Worm (Caenorhabditis elegans) whole organism, midembryonic: ENCODE measurements around the gene gyg-1.

Experiments used
- T22C8.4 ChIP-seq: fragments of 200-800 bp; sonication (Bioruptor generic); IDR thresholded peaks from 2 replicates; pipeline ENCODE4 v1.3.6; 2022; ENCODE audit warnings: missing genetic modification characterization, missing compliant biosample characterization
- cog-1 ChIP-seq: sonication (generic microtip); optimal IDR thresholded peaks from 2 replicates; lab custom pipeline; 2016; ENCODE audit warnings: missing genetic modification characterization, missing compliant biosample characterization
- flt-1 ChIP-seq: fragments of 200-800 bp; sonication (Bioruptor generic); IDR thresholded peaks from 2 replicates; pipeline ENCODE4 v1.3.6; 2022; ENCODE audit warnings: missing genetic modification characterization, missing compliant biosample characterization
- klf-2 ChIP-seq: fragments of 200-800 bp; sonication (Bioruptor generic); conservative IDR thresholded peaks from 2 replicates; pipeline ENCODE4 v1.3.6; 2022; ENCODE audit warnings: missing genetic modification reagents, missing genetic modification characterization, missing compliant biosample characterization
- med-1 ChIP-seq: sonication (generic microtip); optimal IDR thresholded peaks from 2 replicates; lab custom pipeline; 2017; ENCODE audit warnings: missing genetic modification characterization, mild to moderate bottlenecking, missing compliant biosample characterization, antibody characterized with exemption, missing genetic modification reagents; ENCODE audit not compliant: insufficient read depth
- ref-1 ChIP-seq: fragments of 200-800 bp; sonication (Bioruptor generic); conservative IDR thresholded peaks from 2 replicates; pipeline ENCODE4 v1.3.6; 2022; ENCODE audit warnings: missing genetic modification reagents, missing genetic modification characterization, missing compliant biosample characterization
- tab-1 ChIP-seq: fragments of 200-800 bp; sonication (Bioruptor generic); IDR thresholded peaks from 2 replicates; pipeline ENCODE4 v1.3.6; 2022; ENCODE audit warnings: missing genetic modification characterization, missing compliant biosample characterization
- ztf-23 ChIP-seq: fragments of 200-800 bp; sonication (Bioruptor generic); IDR thresholded peaks from 2 replicates; pipeline ENCODE4 v1.3.6; 2022; ENCODE audit warnings: missing genetic modification reagents, missing genetic modification characterization, missing compliant biosample characterization
- ztf-29 ChIP-seq: fragments of 200-800 bp; sonication (Bioruptor generic); IDR thresholded peaks from 2 replicates; pipeline ENCODE4 v1.3.6; 2022; ENCODE audit warnings: missing genetic modification reagents, missing genetic modification characterization, missing compliant biosample characterization

The gyg-1 gene

DNA sequence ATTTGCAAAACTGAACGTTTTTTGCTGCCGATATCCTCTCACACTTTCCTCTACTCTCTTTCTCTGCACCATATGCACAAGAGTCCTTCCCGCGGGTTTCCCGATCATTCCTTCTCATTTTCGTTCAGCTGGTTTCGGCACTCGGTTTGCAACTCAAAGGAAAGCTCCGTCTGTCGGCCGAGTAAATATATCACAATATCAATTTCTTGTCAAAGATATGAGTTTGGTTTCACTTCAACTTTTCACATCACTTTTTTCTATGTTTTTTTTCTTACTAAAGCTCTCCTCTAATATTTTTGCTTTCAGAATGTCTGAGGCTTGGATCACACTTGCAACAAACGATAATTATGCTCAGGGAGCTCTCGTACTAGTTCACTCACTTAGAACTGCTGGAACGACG lies at the start of gene gyg-1:
Gene gyg-1 (plus strand): TSS at position 301 of the 400 bp plus-strand sequence.
- TF ChIP-seq klf-2 (GFP tag; lab: Robert Waterston, UW): no peak
- no peak for TF ChIP-seq ztf-29
- no peak for TF ChIP-seq ref-1 (GFP tag; lab: Robert Waterston, UW)
- TF ChIP-seq tab-1 (GFP tag; lab: Robert Waterston, UW): no peak
- no peak for TF ChIP-seq cog-1 (tag; lab: Kevin White, UChicago)
- TF ChIP-seq ztf-23 (GFP tag; lab: Robert Waterston, UW): no peak
- no peak for TF ChIP-seq T22C8.4 (GFP tag; lab: Robert Waterston, UW)
- TF ChIP-seq flt-1 (GFP tag; lab: Robert Waterston, UW): no peak
- TF ChIP-seq med-1 (GFP tag; lab: Kevin White, UChicago): no peak

DNA sequence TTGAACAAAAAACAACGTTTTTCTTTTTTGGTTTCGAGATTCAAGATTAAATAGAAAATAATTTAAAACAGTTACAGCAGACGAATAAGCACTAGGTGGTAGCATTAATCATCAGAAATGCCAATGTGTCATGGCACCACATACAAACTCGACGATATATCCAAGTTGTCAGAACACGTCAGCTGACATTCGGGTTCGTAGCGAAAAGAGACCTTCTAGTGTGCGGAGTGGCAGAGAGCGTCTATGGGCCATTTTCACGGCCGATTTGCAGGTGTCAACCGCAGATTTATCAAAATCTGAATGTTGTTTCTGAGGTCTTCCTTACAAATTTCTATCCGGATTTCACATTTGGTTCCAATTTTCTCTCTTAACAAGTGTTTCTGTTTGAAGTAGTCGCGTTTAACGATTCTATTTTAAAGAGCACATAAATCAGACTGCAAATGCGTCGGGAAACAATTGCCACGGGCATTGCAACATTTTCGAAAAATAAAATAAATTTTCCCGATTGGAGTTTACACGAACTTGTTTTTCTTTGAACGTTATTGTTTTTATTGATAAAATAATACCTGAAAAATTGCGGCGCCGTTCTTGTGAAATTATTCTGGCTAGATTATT lies 49.3 kb upstream of the gyg-1 start:
- TF ChIP-seq T22C8.4 (GFP tag; lab: Robert Waterston, UW): no peak
- no peak for TF ChIP-seq ref-1 (GFP tag; lab: Robert Waterston, UW)
- TF ChIP-seq klf-2 (GFP tag; lab: Robert Waterston, UW): no peak
- TF ChIP-seq med-1 (GFP tag; lab: Kevin White, UChicago): no peak
- TF ChIP-seq flt-1 (GFP tag; lab: Robert Waterston, UW): no peak
- TF ChIP-seq ztf-23 (GFP tag; lab: Robert Waterston, UW): no peak
- TF ChIP-seq cog-1 (tag; lab: Kevin White, UChicago): no peak
- no peak for TF ChIP-seq tab-1 (GFP tag; lab: Robert Waterston, UW)
- TF ChIP-seq ztf-29: no peak

DNA sequence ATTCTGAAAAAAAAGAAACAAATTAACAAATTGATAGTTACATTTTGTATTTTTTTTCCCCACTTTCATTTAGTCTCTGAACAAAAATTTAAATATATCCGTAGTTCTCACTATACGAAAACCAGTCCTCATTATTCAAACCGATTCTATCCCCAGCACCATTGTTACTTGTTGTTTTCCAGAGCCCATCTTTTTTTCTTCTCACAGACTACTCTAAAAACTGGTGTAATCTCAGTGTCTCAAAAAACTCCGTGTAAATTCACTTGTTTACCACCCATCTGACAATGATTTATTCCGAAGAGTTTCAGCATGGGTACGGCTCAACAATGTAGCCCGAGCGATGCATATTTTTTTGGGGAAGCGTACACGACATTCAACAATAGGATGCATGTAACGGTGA lies 48.4 kb upstream of the gyg-1 start, which contains the start of gene C12D12.3:
Gene C12D12.3 (plus strand): TSS at position 301 of the 400 bp plus-strand sequence.
- TF ChIP-seq ztf-23 (GFP tag; lab: Robert Waterston, UW) (no peak), T22C8.4 (GFP tag; lab: Robert Waterston, UW) (no peak), cog-1 (tag; lab: Kevin White, UChicago) (no peak), ztf-29 (no peak), flt-1 (GFP tag; lab: Robert Waterston, UW) (no peak), ref-1 (GFP tag; lab: Robert Waterston, UW) (no peak), tab-1 (GFP tag; lab: Robert Waterston, UW) (no peak), med-1 (GFP tag; lab: Kevin White, UChicago) (no peak), klf-2 (GFP tag; lab: Robert Waterston, UW) (no peak)

DNA sequence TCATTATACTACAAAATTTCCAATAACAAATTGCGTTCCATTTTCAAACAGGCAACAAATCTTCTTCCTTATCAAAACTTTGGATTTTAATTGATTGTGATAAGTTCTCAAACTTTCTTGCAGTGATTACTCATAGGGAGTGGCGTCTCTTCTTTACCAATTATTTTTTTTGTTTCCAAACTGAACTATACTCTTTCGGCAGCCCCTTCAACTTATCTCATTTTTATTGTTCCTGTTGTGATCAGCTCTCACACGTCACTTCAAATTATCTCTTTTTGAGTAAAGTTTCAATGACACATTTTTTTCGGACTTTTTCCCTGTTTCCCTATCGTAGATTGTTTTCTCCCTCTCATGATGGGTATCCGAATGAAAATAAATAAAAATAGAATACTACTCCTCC lies 45.0 kb upstream of the gyg-1 start:
- TF ChIP-seq ztf-23 (GFP tag; lab: Robert Waterston, UW): no peak
- no peak for TF ChIP-seq med-1 (GFP tag; lab: Kevin White, UChicago)
- TF ChIP-seq cog-1 (tag; lab: Kevin White, UChicago): no peak
- no peak for TF ChIP-seq ref-1 (GFP tag; lab: Robert Waterston, UW)
- TF ChIP-seq T22C8.4 (GFP tag; lab: Robert Waterston, UW): no peak
- no peak for TF ChIP-seq ztf-29
- no peak for TF ChIP-seq flt-1 (GFP tag; lab: Robert Waterston, UW)
- no peak for TF ChIP-seq klf-2 (GFP tag; lab: Robert Waterston, UW)
- no peak for TF ChIP-seq tab-1 (GFP tag; lab: Robert Waterston, UW)

DNA sequence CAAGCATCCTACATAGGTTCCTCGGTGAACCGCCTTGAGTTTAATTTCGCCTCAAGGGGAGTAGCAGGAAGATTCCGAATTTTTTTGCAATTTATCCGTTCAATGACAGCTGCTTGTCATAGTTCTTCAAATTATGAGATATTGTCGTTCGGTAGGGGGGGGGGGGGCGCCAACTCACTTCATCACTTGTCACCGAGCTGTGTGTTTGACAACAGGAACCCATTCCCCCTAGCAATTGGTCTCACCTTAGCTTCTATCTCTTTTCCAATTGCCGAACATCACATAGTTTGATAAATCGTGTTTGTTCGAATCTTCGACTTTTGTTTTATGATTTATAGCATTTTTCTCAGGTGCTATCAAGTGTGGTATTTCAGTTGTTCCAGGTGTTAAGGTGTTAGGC lies 42.8 kb upstream of the gyg-1 start:
- TF ChIP-seq med-1 (GFP tag; lab: Kevin White, UChicago): no peak
- TF ChIP-seq cog-1 (tag; lab: Kevin White, UChicago): no peak
- TF ChIP-seq klf-2 (GFP tag; lab: Robert Waterston, UW): no peak
- no peak for TF ChIP-seq flt-1 (GFP tag; lab: Robert Waterston, UW)
- TF ChIP-seq tab-1 (GFP tag; lab: Robert Waterston, UW): no peak
- TF ChIP-seq ztf-23 (GFP tag; lab: Robert Waterston, UW): no peak
- TF ChIP-seq T22C8.4 (GFP tag; lab: Robert Waterston, UW): no peak
- TF ChIP-seq ztf-29: no peak
- TF ChIP-seq ref-1 (GFP tag; lab: Robert Waterston, UW): no peak

DNA sequence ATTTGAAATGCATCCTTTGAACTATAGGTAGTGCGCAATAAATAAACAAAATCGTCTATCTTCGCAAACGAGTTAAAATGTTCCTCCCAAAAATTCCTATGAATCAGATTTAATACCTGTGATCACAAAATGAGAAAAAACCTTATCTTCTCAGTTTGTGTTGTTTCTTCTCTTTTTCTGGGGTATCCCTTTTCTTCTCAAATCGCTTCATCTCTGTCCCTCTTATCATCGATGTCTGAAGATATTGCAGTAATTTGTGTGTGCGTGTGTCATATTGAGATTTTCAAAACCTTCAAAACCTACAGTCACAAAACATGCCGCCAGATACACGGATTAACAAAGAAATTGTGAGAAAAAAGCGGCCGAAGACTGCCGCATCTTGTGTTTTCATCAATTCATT lies 41.7 kb upstream of the gyg-1 start, which contains the start of gene glt-1:
Gene glt-1 (plus strand): TSS at position 251 of the 400 bp plus-strand sequence.
- TF ChIP-seq med-1 (GFP tag; lab: Kevin White, UChicago) (no peak), tab-1 (GFP tag; lab: Robert Waterston, UW) (no peak), flt-1 (GFP tag; lab: Robert Waterston, UW) (no peak), ztf-23 (GFP tag; lab: Robert Waterston, UW) (no peak), ref-1 (GFP tag; lab: Robert Waterston, UW) (no peak), ztf-29 (no peak), klf-2 (GFP tag; lab: Robert Waterston, UW) (no peak), T22C8.4 (GFP tag; lab: Robert Waterston, UW) (no peak), cog-1 (tag; lab: Kevin White, UChicago) (no peak)

DNA sequence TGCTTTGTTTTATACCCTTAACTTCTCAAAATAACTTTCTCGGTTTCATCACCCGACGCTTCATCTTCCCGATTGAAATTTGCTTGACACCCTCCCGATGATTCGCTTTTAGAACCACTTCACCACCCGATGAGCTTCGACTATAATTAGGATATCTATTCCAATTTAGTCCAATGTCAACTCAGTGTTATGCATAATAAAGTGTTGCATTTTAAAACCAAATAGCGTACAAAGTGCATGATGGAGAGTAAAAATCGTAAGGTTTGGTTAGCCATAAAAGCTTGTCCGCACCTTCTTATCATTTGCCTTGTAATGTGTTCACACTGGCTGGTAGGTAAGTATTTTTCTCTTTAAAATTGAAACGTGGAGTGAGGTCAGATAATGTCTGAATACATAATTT lies 38.5 kb upstream of the gyg-1 start, which contains the start of gene C12D12.1:
Gene C12D12.1 (plus strand): TSS at position 301 of the 400 bp plus-strand sequence.
- TF ChIP-seq ref-1 (GFP tag; lab: Robert Waterston, UW) (no peak), flt-1 (GFP tag; lab: Robert Waterston, UW) (no peak), tab-1 (GFP tag; lab: Robert Waterston, UW) (no peak), klf-2 (GFP tag; lab: Robert Waterston, UW) (no peak), ztf-29 (no peak), ztf-23 (GFP tag; lab: Robert Waterston, UW) (no peak), T22C8.4 (GFP tag; lab: Robert Waterston, UW) (no peak), cog-1 (tag; lab: Kevin White, UChicago) (no peak), med-1 (GFP tag; lab: Kevin White, UChicago) (no peak)

DNA sequence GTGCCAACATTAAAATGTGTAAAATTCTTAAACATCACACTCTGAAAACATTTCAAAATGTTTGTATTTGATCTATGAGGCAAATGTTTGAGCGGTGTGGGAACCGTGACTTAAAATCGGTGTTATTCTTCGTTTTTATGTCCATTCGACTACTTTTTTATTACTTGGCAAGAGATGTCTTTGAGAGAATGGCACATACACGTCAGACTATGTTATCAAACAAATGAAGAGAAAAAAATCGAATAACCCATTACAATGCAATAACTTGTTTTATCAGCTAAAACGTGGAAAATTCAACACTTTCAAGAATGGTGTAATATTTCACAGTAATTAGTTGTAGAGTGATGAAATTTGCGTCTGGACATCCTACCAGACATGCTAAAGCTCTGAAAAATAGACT lies 37.6 kb upstream of the gyg-1 start:
- TF ChIP-seq ref-1 (GFP tag; lab: Robert Waterston, UW) (no peak), klf-2 (GFP tag; lab: Robert Waterston, UW) (no peak), cog-1 (tag; lab: Kevin White, UChicago) (no peak)

DNA sequence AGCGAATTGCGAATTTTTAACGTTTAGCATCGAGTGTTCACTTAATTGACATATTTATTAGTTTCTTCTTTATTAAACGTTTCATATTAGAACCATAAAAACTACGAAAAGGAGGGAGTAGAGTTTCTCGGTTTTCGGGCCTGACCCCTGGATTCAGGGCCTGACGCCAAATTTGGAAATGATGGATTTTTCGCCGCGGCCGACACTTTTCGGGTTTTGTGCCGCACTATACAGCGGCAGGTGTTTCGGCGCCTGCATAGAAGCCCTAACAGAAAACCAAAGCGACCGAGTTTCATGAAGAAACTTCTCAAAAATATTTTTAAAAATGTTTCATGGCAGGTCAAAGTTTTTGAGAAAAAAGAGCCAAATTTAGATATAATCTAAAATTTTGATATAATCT lies 37.1 kb upstream of the gyg-1 start:
- TF ChIP-seq med-1 (GFP tag; lab: Kevin White, UChicago) (no peak), ref-1 (GFP tag; lab: Robert Waterston, UW) (no peak), tab-1 (GFP tag; lab: Robert Waterston, UW) (no peak), cog-1 (tag; lab: Kevin White, UChicago) (no peak), flt-1 (GFP tag; lab: Robert Waterston, UW) (no peak), klf-2 (GFP tag; lab: Robert Waterston, UW) (no peak), ztf-29 (no peak), T22C8.4 (GFP tag; lab: Robert Waterston, UW) (no peak), ztf-23 (GFP tag; lab: Robert Waterston, UW) (no peak)
